Fruit fly (Drosophila melanogaster) whole organism: Measurements from ENCODE around the gene CG13005.

Source experiments
- CG8478 ChIP-seq: fragments of >200 bp; optimal IDR thresholded peaks from 2 replicates; lab custom pipeline; 2018; ENCODE audit warnings: inconsistent platforms
- Dll ChIP-seq: fragments of >200 bp; optimal IDR thresholded peaks from 2 replicates; lab custom pipeline; 2017
- EcR ChIP-seq, 2 experiments: fragments of >200 bp; optimal IDR thresholded peaks; 2 replicates each; lab custom pipeline; 2017; ENCODE audit warnings: missing biosample characterization in 2 of 2, missing genetic modification characterization in 2 of 2, missing genetic modification reagents in 2 of 2
- pan ChIP-seq: fragments of >200 bp; optimal IDR thresholded peaks from 2 replicates; lab custom pipeline; 2017
- psq ChIP-seq: fragments of >200 bp; optimal IDR thresholded peaks from 2 replicates; lab custom pipeline; 2017
- usp ChIP-seq: fragments of >200 bp; optimal IDR thresholded peaks from 2 replicates; lab custom pipeline; 2017; ENCODE audit warnings: missing biosample characterization, missing genetic modification characterization, mixed read lengths

The CG13005 gene

dm6 chrX:16803299-16803698 lies at the start of gene CG13005, which contains the start of gene Rai1:
Gene CG13005 (plus strand): TSS chrX:16803650.
Gene Rai1 (minus strand): TSS chrX:16803344.
- TF ChIP-seq psq (lab: Kevin White, UChicago) (no peak), usp (GFP tag; lab: Kevin White, UChicago) (no peak), pan (lab: Kevin White, UChicago) (no peak), CG8478 (lab: Kevin White, UChicago) (no peak), EcR (GFP tag; optimal IDR thresholded peaks at IDR 0.05; lab: Kevin White, UChicago) (no peak), Dll (lab: Kevin White, UChicago) (no peak)

- TF ChIP-seq EcR (GFP tag; optimal IDR thresholded peaks at IDR 0.05; lab: Kevin White, UChicago) (no peak), CG8478 (lab: Kevin White, UChicago) (no peak), psq (lab: Kevin White, UChicago) (no peak), pan (lab: Kevin White, UChicago) (no peak), Dll (lab: Kevin White, UChicago) (no peak), usp (GFP tag; lab: Kevin White, UChicago) (no peak)
These were observed 45.8 kb upstream of the CG13005 start for dm6 chrX:16757645-16758044.

DNA sequence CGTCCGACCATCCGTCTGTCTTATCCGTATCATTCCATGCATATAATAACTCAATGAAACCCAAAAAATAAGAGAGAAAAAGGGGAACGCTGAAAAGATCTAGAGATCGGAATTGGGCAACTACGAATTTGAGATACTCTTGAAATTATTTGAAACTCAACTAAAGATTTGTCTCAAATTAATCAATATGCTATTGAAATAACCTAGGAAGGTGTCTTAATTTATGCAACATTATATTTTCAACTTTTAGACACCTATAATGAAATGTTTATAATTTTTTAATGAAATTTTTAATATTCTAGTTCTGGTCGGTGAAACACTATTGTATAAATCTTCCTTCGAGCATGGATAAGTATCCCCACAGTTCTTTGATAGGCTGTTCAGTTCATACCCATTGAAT lies 42.9 kb upstream of the CG13005 start:
- TF ChIP-seq EcR (GFP tag; optimal IDR thresholded peaks at IDR 0.05; lab: Kevin White, UChicago) (no peak), CG8478 (lab: Kevin White, UChicago) (no peak)

DNA sequence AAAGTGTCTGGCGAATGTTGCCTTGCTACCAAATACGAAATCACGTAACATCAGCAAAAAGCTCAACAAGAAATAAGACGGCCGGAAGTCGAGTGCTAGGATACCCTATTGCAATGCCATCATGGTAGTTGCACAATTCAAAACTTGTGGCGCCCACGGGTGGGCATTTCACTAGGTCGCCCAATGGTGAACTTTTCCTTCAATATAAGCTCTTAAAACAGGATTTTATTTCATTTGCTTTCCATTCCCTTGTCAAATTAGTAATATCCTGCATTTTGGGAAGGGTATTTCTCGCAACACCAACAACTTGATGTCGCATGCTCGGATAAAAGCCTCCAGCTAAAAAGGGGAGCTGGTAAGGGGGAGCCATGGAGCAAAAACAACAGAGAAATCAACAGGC lies 41.9 kb upstream of the CG13005 start:
- TF ChIP-seq EcR (GFP tag; optimal IDR thresholded peaks at IDR 0.05; lab: Kevin White, UChicago), result no peak
- no peak for TF ChIP-seq Dll (lab: Kevin White, UChicago)
- no peak for TF ChIP-seq usp (GFP tag; lab: Kevin White, UChicago)
- no peak for TF ChIP-seq pan (lab: Kevin White, UChicago)
- no peak for TF ChIP-seq CG8478 (lab: Kevin White, UChicago)
- no peak for TF ChIP-seq psq (lab: Kevin White, UChicago)

DNA sequence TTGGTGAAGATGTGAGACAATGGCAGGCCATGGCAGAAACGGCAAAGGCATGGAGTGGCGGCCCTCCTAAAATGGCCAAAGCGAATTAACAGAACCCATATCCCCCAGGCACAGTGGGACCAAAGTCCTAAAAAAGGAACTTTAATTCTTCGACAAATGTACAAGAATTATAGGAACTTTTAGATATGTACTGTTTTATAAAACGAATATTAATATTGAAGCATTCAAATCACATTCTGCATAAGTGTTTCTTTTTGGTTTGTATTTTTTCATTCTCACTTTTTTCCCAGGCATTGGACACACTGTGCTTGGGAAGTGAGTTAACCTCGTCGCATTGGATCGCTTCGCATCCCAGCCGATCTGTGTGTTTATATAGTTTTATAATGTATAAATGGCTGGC lies 38.5 kb upstream of the CG13005 start:
- no peak for TF ChIP-seq Dll (lab: Kevin White, UChicago)
- TF ChIP-seq pan (lab: Kevin White, UChicago), result no peak
- no peak for TF ChIP-seq CG8478 (lab: Kevin White, UChicago)
- no peak for TF ChIP-seq psq (lab: Kevin White, UChicago)
- no peak for TF ChIP-seq usp (GFP tag; lab: Kevin White, UChicago)
- no peak for TF ChIP-seq EcR (GFP tag; optimal IDR thresholded peaks at IDR 0.05; lab: Kevin White, UChicago)

- TF ChIP-seq Dll (lab: Kevin White, UChicago), result no peak
- TF ChIP-seq CG8478 (lab: Kevin White, UChicago), result no peak
- no peak for TF ChIP-seq pan (lab: Kevin White, UChicago)
- no peak for TF ChIP-seq EcR (GFP tag; optimal IDR thresholded peaks at IDR 0.05; lab: Kevin White, UChicago)
- TF ChIP-seq usp (GFP tag; lab: Kevin White, UChicago), result no peak
- no peak for TF ChIP-seq psq (lab: Kevin White, UChicago)
These were observed 37.6 kb upstream of the CG13005 start for dm6 chrX:16765809-16766208.

DNA sequence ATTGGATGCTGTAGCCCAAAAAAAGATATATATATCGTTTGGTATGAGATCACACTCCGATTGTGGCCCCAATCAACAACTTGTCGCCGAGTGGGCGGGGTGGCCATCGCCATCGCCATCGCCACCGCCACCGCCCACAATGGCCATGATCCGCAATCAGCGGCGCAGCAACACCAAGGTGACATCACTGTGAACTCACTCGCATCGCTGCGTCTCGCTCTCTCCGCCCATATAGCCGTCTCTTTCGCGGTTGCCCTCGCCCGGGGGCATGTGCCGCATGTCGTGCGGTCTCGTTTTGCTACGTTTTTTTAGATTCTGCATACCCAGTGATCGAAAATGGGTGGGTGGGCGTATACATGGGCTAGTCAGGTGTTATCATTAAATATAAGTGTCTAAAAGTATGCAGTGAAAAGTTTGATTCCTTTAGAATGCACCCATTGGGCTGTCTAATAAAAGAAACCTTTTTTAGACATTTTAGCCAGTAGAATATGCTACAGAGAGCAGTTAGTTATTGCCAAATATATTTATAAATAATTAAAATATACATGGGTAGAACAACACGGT lies 36.5 kb upstream of the CG13005 start:
- TF ChIP-seq pan (lab: Kevin White, UChicago) (no peak), usp (GFP tag; lab: Kevin White, UChicago) (no peak), Dll (lab: Kevin White, UChicago) (no peak), CG8478 (lab: Kevin White, UChicago) (no peak), EcR (GFP tag; optimal IDR thresholded peaks at IDR 0.05; lab: Kevin White, UChicago) (no peak), psq (lab: Kevin White, UChicago) (no peak)

DNA sequence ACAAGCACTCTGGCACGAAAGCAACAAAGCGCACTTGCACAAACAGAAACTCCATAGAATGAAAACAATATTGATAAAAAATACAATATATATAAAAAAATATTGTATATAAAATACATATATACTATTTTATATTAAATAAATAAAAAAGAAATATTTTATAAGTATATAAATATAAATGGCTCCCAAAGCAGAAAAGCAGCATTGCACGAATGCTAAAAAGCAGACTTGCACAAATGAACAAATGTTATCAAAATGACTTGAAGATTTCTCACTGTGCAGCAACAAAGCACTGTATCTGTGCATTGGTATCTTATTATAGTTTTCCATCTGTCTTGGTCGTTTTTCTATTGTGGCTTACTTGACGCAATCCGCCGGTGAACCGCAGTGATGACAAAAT lies 34.7 kb upstream of the CG13005 start:
- TF ChIP-seq CG8478 (lab: Kevin White, UChicago) (no peak), Dll (lab: Kevin White, UChicago) (no peak), EcR (GFP tag; optimal IDR thresholded peaks at IDR 0.05; lab: Kevin White, UChicago) (no peak), psq (lab: Kevin White, UChicago) (no peak), pan (lab: Kevin White, UChicago) (no peak), usp (GFP tag; lab: Kevin White, UChicago) (no peak)

DNA sequence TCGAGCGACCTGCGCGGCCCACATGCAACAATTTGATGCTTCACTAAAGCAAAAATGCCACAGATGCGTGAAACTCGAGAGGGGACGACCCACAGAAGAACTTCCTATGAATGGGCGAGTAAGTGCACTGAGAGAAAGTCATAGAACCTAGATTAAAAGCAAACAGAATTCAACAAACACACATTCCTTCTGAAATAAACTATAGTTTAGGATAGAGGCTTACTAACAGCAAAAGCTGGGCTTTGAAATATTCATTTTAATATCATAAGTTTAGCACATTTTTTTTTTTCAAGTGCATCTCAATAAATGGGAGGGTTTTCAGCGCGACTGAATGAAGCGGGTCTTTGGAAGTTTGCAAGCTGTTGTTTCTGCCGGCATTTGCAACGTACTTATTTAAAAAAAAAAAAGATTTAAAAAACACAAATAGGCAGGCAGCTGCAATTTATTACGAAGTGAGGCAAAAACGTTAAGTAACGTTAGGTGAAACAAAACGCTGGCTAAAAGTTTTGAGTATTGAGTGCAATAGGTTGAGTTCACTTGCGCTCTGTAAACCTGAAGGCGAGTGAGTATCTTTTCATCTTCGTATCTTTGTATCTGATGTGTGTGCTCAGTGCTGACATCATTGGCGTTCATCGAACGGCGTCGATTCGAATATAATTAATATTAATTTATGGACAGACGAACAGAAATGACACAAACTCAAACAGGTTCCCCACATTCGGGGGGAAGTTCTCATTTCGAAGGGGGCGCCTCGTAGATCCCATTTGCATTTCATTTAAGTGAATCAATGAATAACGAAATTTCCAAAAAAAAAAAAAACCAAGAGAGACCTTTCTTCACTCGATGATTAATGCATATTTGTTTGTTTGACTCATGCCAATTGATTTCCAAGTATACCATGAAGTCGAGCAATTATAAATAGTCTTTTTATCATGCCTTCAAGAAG lies 30.3 kb upstream of the CG13005 start:
- TF ChIP-seq usp (GFP tag; lab: Kevin White, UChicago) (no peak), Dll (lab: Kevin White, UChicago) (no peak), psq (lab: Kevin White, UChicago) (no peak), CG8478 (lab: Kevin White, UChicago) (no peak), EcR (GFP tag; optimal IDR thresholded peaks at IDR 0.05; lab: Kevin White, UChicago) (no peak), pan (lab: Kevin White, UChicago) (no peak)

dm6 chrX:16774201-16775061 lies 29.0 kb upstream of the CG13005 start:
- TF ChIP-seq usp (GFP tag; lab: Kevin White, UChicago), result no peak
- TF ChIP-seq CG8478 (lab: Kevin White, UChicago), result no peak
